Fruit fly (Drosophila melanogaster): ENCODE data around the gene CG8891.

The CG8891 gene

dm6 chr2L:5000287-5000871, 21.2 kb upstream of the CG8891 start (continued):
- peak; percentile 64 for TF ChIP-seq CG1621 (tag; optimal IDR thresholded peaks at IDR 0.05)
- TF ChIP-seq CG16779 (tag; optimal IDR thresholded peaks at IDR 0.05), result peak; percentile 67
- TF ChIP-seq Eip75B (GFP tag; optimal IDR thresholded peaks at IDR 0.05), result peak; percentile 80
- peak; percentile 92 for TF ChIP-seq svp (GFP tag)
- peak; percentile 80 for TF ChIP-seq CG34406 (GFP tag; optimal IDR thresholded peaks at IDR 0.05)
- peak; percentile 94 for TF ChIP-seq esn (GFP tag; optimal IDR thresholded peaks at IDR 0.05)
- TF ChIP-seq Ets21C (GFP tag; optimal IDR thresholded peaks at IDR 0.05), result peak; percentile 80
- peak; percentile 86 for TF ChIP-seq Sox102F (GFP tag; optimal IDR thresholded peaks at IDR 0.05)
- TF ChIP-seq CG11294 (GFP tag; IDR thresholded peaks at IDR 0.05), result peak; percentile 64
- peak; percentile 57 for TF ChIP-seq Blimp-1 (GFP tag; optimal IDR thresholded peaks at IDR 0.05)
- TF ChIP-seq CG11902 (GFP tag; optimal IDR thresholded peaks at IDR 0.05), result peak; percentile 67
- peak; percentile 69 for TF ChIP-seq fkh (GFP tag; optimal IDR thresholded peaks at IDR 0.05)
- TF ChIP-seq dac (GFP tag; optimal IDR thresholded peaks at IDR 0.05), result peak; percentile 2
- peak; percentile 62 for TF ChIP-seq CG6276 (GFP tag; optimal IDR thresholded peaks at IDR 0.05)
- TF ChIP-seq spab (GFP tag; optimal IDR thresholded peaks at IDR 0.05), result peak; percentile 84
- TF ChIP-seq CG8632 (GFP tag; optimal IDR thresholded peaks at IDR 0.05), result peak; percentile 79
- peak; percentile 91 for TF ChIP-seq CG6808 (GFP tag; optimal IDR thresholded peaks at IDR 0.05)
- no peak for TF ChIP-seq Hr38 (GFP tag; optimal IDR thresholded peaks at IDR 0.05)
- peak; percentile 79 for TF ChIP-seq Hr39 (GFP tag; optimal IDR thresholded peaks at IDR 0.05)
- peak; percentile 88 for TF ChIP-seq pdm3 (GFP tag; optimal IDR thresholded peaks at IDR 0.05)
- peak; percentile 88 for TF ChIP-seq CG3032 (tag; optimal IDR thresholded peaks at IDR 0.05)
- peak; percentile 79 for TF ChIP-seq CG6854 (GFP tag; optimal IDR thresholded peaks at IDR 0.05)
- peak; percentile 96 for TF ChIP-seq Eip78C (GFP tag)
- TF ChIP-seq CG6163 (GFP tag; IDR thresholded peaks at IDR 0.05), result peak; percentile 85
- TF ChIP-seq Smox (GFP tag; optimal IDR thresholded peaks at IDR 0.05), result peak; percentile 86

- TF ChIP-seq CG11294 (GFP tag; IDR thresholded peaks at IDR 0.05) (peak; percentile 84), CG7368 (GFP tag; optimal IDR thresholded peaks at IDR 0.05) (peak; percentile 43), CG9139 (GFP tag; optimal IDR thresholded peaks at IDR 0.05) (no peak), CG8632 (GFP tag; optimal IDR thresholded peaks at IDR 0.05) (peak; percentile 63), topi (GFP tag; optimal IDR thresholded peaks at IDR 0.05) (peak; percentile 73), Eip93F (GFP tag; optimal IDR thresholded peaks at IDR 0.05) (no peak), CG10631 (GFP tag; optimal IDR thresholded peaks at IDR 0.05) (peak; percentile 74), CG6163 (GFP tag; IDR thresholded peaks at IDR 0.05) (peak; percentile 91), Hr39 (GFP tag; optimal IDR thresholded peaks at IDR 0.05) (peak; percentile 75), Gug (GFP tag; IDR thresholded peaks at IDR 0.05) (peak; percentile 77), spab (GFP tag; optimal IDR thresholded peaks at IDR 0.05) (peak; percentile 64), fkh (GFP tag; optimal IDR thresholded peaks at IDR 0.05) (peak; percentile 15), CG8119 (GFP tag; IDR thresholded peaks at IDR 0.05) (peak; percentile 75), CG32006 (GFP tag; optimal IDR thresholded peaks at IDR 0.05) (peak; percentile 78), cyc (GFP tag; optimal IDR thresholded peaks at IDR 0.05) (peak; percentile 68), CG31627 (GFP tag; optimal IDR thresholded peaks at IDR 0.05) (peak; percentile 74), dsx (GFP tag; optimal IDR thresholded peaks at IDR 0.05; ENCODE audit: poor library complexity, severe bottlenecking) (no peak), CG6792 (GFP tag; optimal IDR thresholded peaks at IDR 0.05) (peak; percentile 34), CG15336 (GFP tag; IDR thresholded peaks at IDR 0.05) (peak; percentile 76; the same call in 1 of the 2 replicates), CG6808 (GFP tag; optimal IDR thresholded peaks at IDR 0.05) (peak; percentile 45), Ets96B (tag; optimal IDR thresholded peaks at IDR 0.05) (peak; percentile 68), ss (GFP tag; optimal IDR thresholded peaks at IDR 0.05) (peak in 1 of 2 experiments; percentile 7), pdm3 (GFP tag; optimal IDR thresholded peaks at IDR 0.05) (peak; percentile 76), CG11902 (GFP tag; optimal IDR thresholded peaks at IDR 0.05) (peak; percentile 38), net (GFP tag; optimal IDR thresholded peaks at IDR 0.05) (peak; percentile 67), acj6 (GFP tag; optimal IDR thresholded peaks at IDR 0.05) (peak; percentile 77), Met (GFP tag; optimal IDR thresholded peaks at IDR 0.05) (peak; percentile 73), Ets21C (GFP tag; optimal IDR thresholded peaks at IDR 0.05) (peak; percentile 55), Lpt (GFP tag; optimal IDR thresholded peaks at IDR 0.05) (peak; percentile 60), eg (GFP tag; IDR thresholded peaks at IDR 0.05) (peak; percentile 91), Sox102F (GFP tag; optimal IDR thresholded peaks at IDR 0.05) (peak; percentile 59), esn (GFP tag; optimal IDR thresholded peaks at IDR 0.05) (peak; percentile 61), CG11762 (GFP tag; optimal IDR thresholded peaks at IDR 0.05; ENCODE audit: insufficient read depth) (peak; percentile 52), CG6854 (GFP tag; optimal IDR thresholded peaks at IDR 0.05) (no peak), Sox15 (GFP tag; optimal IDR thresholded peaks at IDR 0.05) (peak; percentile 54)
These were observed 20.3 kb upstream of the CG8891 start for dm6 chr2L:4999389-5000032.
